Fruit fly (Drosophila melanogaster) whole organism, embryonic: ENCODE measurements around the gene RpS28a.

Experiments used
- B-H1 ChIP-seq: fragments of 200-800 bp; sonication (Bioruptor generic); IDR thresholded peaks from 3 replicates; pipeline ENCODE4 v1.3.6; 2022; ENCODE audit warnings: missing biosample characterization, missing genetic modification characterization
- CG10274 ChIP-seq: fragments of 200-800 bp; sonication (Bioruptor generic); optimal IDR thresholded peaks from 3 replicates; lab custom pipeline; 2017; ENCODE audit warnings: missing biosample characterization, mild to moderate bottlenecking, missing genetic modification characterization
- CG10321 ChIP-seq: fragments of 200-800 bp; sonication (Bioruptor generic); IDR thresholded peaks from 2 replicates; pipeline ENCODE4 v1.3.6; 2022; ENCODE audit warnings: missing biosample characterization, missing genetic modification characterization
- CG11093 ChIP-seq: fragments of 200-800 bp; sonication (Bioruptor generic); IDR thresholded peaks from 3 replicates; pipeline ENCODE4 v1.3.6; 2022; ENCODE audit warnings: missing biosample characterization, missing genetic modification characterization
- CG11695 ChIP-seq: fragments of 200-800 bp; sonication (Bioruptor generic); IDR thresholded peaks from 3 replicates; pipeline ENCODE4 v1.3.6; 2022; ENCODE audit warnings: missing biosample characterization, missing genetic modification characterization
- CG12155 ChIP-seq: fragments of 200-800 bp; sonication (Bioruptor generic); optimal IDR thresholded peaks from 3 replicates; lab custom pipeline; 2016; ENCODE audit warnings: missing biosample characterization, missing genetic modification characterization
- CG14014 ChIP-seq: fragments of 200-800 bp; sonication (Bioruptor generic); IDR thresholded peaks from 2 replicates; pipeline ENCODE4 v1.3.6; 2022; ENCODE audit warnings: missing biosample characterization, missing genetic modification characterization
- CG15269 ChIP-seq: fragments of 200-800 bp; sonication (Bioruptor generic); optimal IDR thresholded peaks from 2 replicates; lab custom pipeline; 2018; ENCODE audit warnings: missing biosample characterization, mild to moderate bottlenecking, missing genetic modification characterization, moderate library complexity
- CG16863 ChIP-seq: fragments of 200-800 bp; sonication (Bioruptor generic); optimal IDR thresholded peaks from 3 replicates; lab custom pipeline; 2016; ENCODE audit warnings: missing biosample characterization, missing genetic modification characterization
- CG1832 ChIP-seq: fragments of 200-800 bp; sonication (Bioruptor generic); optimal IDR thresholded peaks from 2 replicates; lab custom pipeline; 2017; ENCODE audit warnings: missing biosample characterization, mild to moderate bottlenecking, missing genetic modification characterization, inconsistent platforms
- CG18476 ChIP-seq: fragments of 200-800 bp; sonication (Bioruptor generic); optimal IDR thresholded peaks from 2 replicates; lab custom pipeline; 2016; ENCODE audit warnings: missing biosample characterization, mild to moderate bottlenecking, missing genetic modification characterization
- CG18764 ChIP-seq: fragments of 200-800 bp; sonication (Bioruptor generic); optimal IDR thresholded peaks from 3 replicates; lab custom pipeline; 2016; ENCODE audit warnings: missing biosample characterization, missing genetic modification characterization
- CG3065 ChIP-seq: fragments of 200-800 bp; sonication (Bioruptor generic); optimal IDR thresholded peaks from 2 replicates; lab custom pipeline; 2016; ENCODE audit warnings: missing biosample characterization, missing genetic modification characterization
- CG33557 ChIP-seq: fragments of 200-800 bp; sonication (Bioruptor generic); optimal IDR thresholded peaks from 2 replicates; lab custom pipeline; 2019; ENCODE audit warnings: missing biosample characterization, mild to moderate bottlenecking, missing genetic modification characterization, moderate library complexity
- CG4360 ChIP-seq: fragments of 200-800 bp; sonication (Bioruptor generic); IDR thresholded peaks from 2 replicates; pipeline ENCODE4 v1.3.6; 2022; ENCODE audit warnings: missing biosample characterization, missing genetic modification characterization
- CG9797 ChIP-seq: fragments of 200-800 bp; sonication (Bioruptor generic); optimal IDR thresholded peaks from 3 replicates; lab custom pipeline; 2018; ENCODE audit warnings: missing biosample characterization, mild to moderate bottlenecking, missing genetic modification characterization
- CG9876 ChIP-seq: fragments of 200-800 bp; sonication (Bioruptor generic); optimal IDR thresholded peaks from 2 replicates; lab custom pipeline; 2016; ENCODE audit warnings: missing biosample characterization, missing genetic modification characterization
- CHES-1-like ChIP-seq: fragments of 200-800 bp; sonication (Bioruptor generic); optimal IDR thresholded peaks from 2 replicates; lab custom pipeline; 2016; ENCODE audit warnings: missing biosample characterization, missing genetic modification characterization
- Dfd ChIP-seq, 2 experiments: fragments of >200 bp; optimal IDR thresholded peaks; 2 replicates each; lab custom pipeline; 2017; ENCODE audit warnings: missing biosample characterization in 2 of 2, missing genetic modification characterization in 2 of 2
- E2f2 ChIP-seq: fragments of 200-800 bp; sonication (Bioruptor generic); IDR thresholded peaks from 2 replicates; pipeline ENCODE4 v1.3.6; 2022; ENCODE audit warnings: missing biosample characterization, missing genetic modification characterization
- Ets65A ChIP-seq: fragments of 200-800 bp; sonication (Bioruptor generic); peaks from one replicate; lab custom pipeline; 2016; ENCODE audit warnings: missing biosample characterization, missing genetic modification characterization
- Gug ChIP-seq: fragments of 200-800 bp; sonication (Bioruptor generic); IDR thresholded peaks from 4 replicates; pipeline ENCODE4 v1.3.6; 2022; ENCODE audit warnings: missing biosample characterization, missing genetic modification characterization
- HmgZ ChIP-seq: fragments of 200-800 bp; sonication (Bioruptor generic); optimal IDR thresholded peaks from 2 replicates; lab custom pipeline; 2018; ENCODE audit warnings: missing biosample characterization, mild to moderate bottlenecking, missing genetic modification characterization
- Mad ChIP-seq: fragments of 200-800 bp; sonication (Bioruptor generic); optimal IDR thresholded peaks from 2 replicates; lab custom pipeline; 2016; ENCODE audit warnings: missing biosample characterization, missing genetic modification characterization
- Med ChIP-seq: fragments of 200-800 bp; sonication (Bioruptor generic); peaks from one replicate; lab custom pipeline; 2016; ENCODE audit warnings: missing biosample characterization, missing genetic modification characterization, mild to moderate bottlenecking, inconsistent platforms, moderate library complexity
- Neu2 ChIP-seq: fragments of 200-800 bp; sonication (Bioruptor generic); optimal IDR thresholded peaks from 3 replicates; lab custom pipeline; 2016; ENCODE audit warnings: missing biosample characterization, missing genetic modification characterization, borderline replicate concordance
- NfI ChIP-seq: fragments of 200-800 bp; sonication (Bioruptor generic); optimal IDR thresholded peaks from 3 replicates; lab custom pipeline; 2018; ENCODE audit warnings: missing biosample characterization, mild to moderate bottlenecking, missing genetic modification characterization, moderate library complexity
- Sin3A ChIP-seq: fragments of >200 bp; optimal IDR thresholded peaks from 2 replicates; lab custom pipeline; 2018
- Spps ChIP-seq: fragments of 200-800 bp; sonication (Bioruptor generic); optimal IDR thresholded peaks from 2 replicates; lab custom pipeline; 2018; ENCODE audit warnings: missing biosample characterization, mild to moderate bottlenecking, missing genetic modification characterization
- ap ChIP-seq: fragments of 200-800 bp; sonication (Bioruptor generic); IDR thresholded peaks from 2 replicates; pipeline ENCODE4 v1.3.6; 2022; ENCODE audit warnings: missing biosample characterization, missing genetic modification characterization
- ara ChIP-seq: fragments of 200-800 bp; sonication (Bioruptor generic); IDR thresholded peaks from 2 replicates; pipeline ENCODE4 v1.3.6; 2022; ENCODE audit warnings: missing biosample characterization, missing genetic modification characterization
- bcd ChIP-seq: fragments of 200-800 bp; sonication (Bioruptor generic); optimal IDR thresholded peaks from 2 replicates; lab custom pipeline; 2017; ENCODE audit warnings: missing biosample characterization, mild to moderate bottlenecking, missing genetic modification characterization
- br ChIP-seq: fragments of >200 bp; optimal IDR thresholded peaks from 2 replicates; lab custom pipeline; 2017
- caup ChIP-seq: fragments of 200-800 bp; sonication (Bioruptor generic); optimal IDR thresholded peaks from 3 replicates; lab custom pipeline; 2017; ENCODE audit warnings: missing biosample characterization, mild to moderate bottlenecking, missing genetic modification characterization, moderate library complexity; ENCODE audit not compliant: severe bottlenecking
- dan ChIP-seq: fragments of 200-800 bp; sonication (Bioruptor generic); IDR thresholded peaks from 2 replicates; pipeline ENCODE4 v1.3.6; 2022; ENCODE audit warnings: missing biosample characterization, missing genetic modification characterization
- disco-r ChIP-seq: fragments of 200-800 bp; sonication (Bioruptor generic); optimal IDR thresholded peaks from 2 replicates; lab custom pipeline; 2016; ENCODE audit warnings: missing biosample characterization, missing genetic modification characterization
- fu2 ChIP-seq: fragments of 200-800 bp; sonication (Bioruptor generic); optimal IDR thresholded peaks from 2 replicates; lab custom pipeline; 2016; ENCODE audit warnings: missing biosample characterization, missing genetic modification characterization
- lmd ChIP-seq: fragments of 200-800 bp; sonication (Bioruptor generic); IDR thresholded peaks from 2 replicates; pipeline ENCODE4 v1.3.6; 2022; ENCODE audit warnings: missing biosample characterization, missing genetic modification characterization
- lola ChIP-seq, 3 experiments: fragments of >200 bp in 2 of 3; fragments of 200-800 bp in 1 of 3; sonication (Bioruptor generic) in 1 of 3; optimal IDR thresholded peaks; 2 replicates each; lab custom pipeline; 2017 to 2019; ENCODE audit warnings: missing biosample characterization in 3 of 3, missing genetic modification characterization in 3 of 3, mild to moderate bottlenecking in 1 of 3, moderate library complexity in 1 of 3
- p53 ChIP-seq: fragments of 200-800 bp; sonication (Bioruptor generic); optimal IDR thresholded peaks from 2 replicates; lab custom pipeline; 2016; ENCODE audit warnings: missing biosample characterization, missing genetic modification characterization
- pan ChIP-seq, 4 experiments: fragments of >200 bp in 3 of 4; fragments of 200-800 bp in 1 of 4; sonication (Bioruptor generic) in 1 of 4; optimal IDR thresholded peaks in 3 of 4; IDR thresholded peaks in 1 of 4; 2 replicates each; pipeline versions ENCODE4 v1.3.6 to Lab custom; 2017 to 2022; ENCODE audit warnings: missing biosample characterization in 2 of 4, missing genetic modification characterization in 2 of 4, mixed read lengths in 1 of 4
- peb ChIP-seq: fragments of 200-800 bp; sonication (Bioruptor generic); IDR thresholded peaks from 2 replicates; pipeline ENCODE4 v1.3.6; 2022; ENCODE audit warnings: missing biosample characterization, missing genetic modification characterization
- pho ChIP-seq: fragments of 200-800 bp; sonication (Bioruptor generic); optimal IDR thresholded peaks from 2 replicates; lab custom pipeline; 2016; ENCODE audit warnings: missing biosample characterization, missing genetic modification characterization
- phol ChIP-seq: fragments of 200-800 bp; sonication (Bioruptor generic); optimal IDR thresholded peaks from 3 replicates; lab custom pipeline; 2018; ENCODE audit warnings: missing biosample characterization, mild to moderate bottlenecking, missing genetic modification characterization, moderate library complexity
- prd ChIP-seq, 3 experiments: fragments of >200 bp in 2 of 3; fragments of 200-800 bp in 1 of 3; sonication (Bioruptor generic) in 1 of 3; optimal IDR thresholded peaks in 2 of 3; IDR thresholded peaks in 1 of 3; 2 replicates in 2 of 3; 3 replicates in 1 of 3; pipeline versions ENCODE4 v1.3.6 to Lab custom; 2017 to 2022; ENCODE audit warnings: missing biosample characterization in 1 of 3, missing genetic modification characterization in 1 of 3
- row ChIP-seq: fragments of 200-800 bp; sonication (Bioruptor generic); IDR thresholded peaks from 3 replicates; pipeline ENCODE4 v1.3.6; 2022; ENCODE audit warnings: missing biosample characterization, missing genetic modification characterization
- sisA ChIP-seq: fragments of 200-800 bp; sonication (Bioruptor generic); IDR thresholded peaks from 2 replicates; pipeline ENCODE4 v1.3.6; 2022; ENCODE audit warnings: missing biosample characterization, missing genetic modification characterization
- slbo ChIP-seq: fragments of 200-800 bp; sonication (Bioruptor generic); IDR thresholded peaks from 2 replicates; pipeline ENCODE4 v1.3.6; 2022; ENCODE audit warnings: missing biosample characterization, missing genetic modification characterization
- twi ChIP-seq: fragments of 200-800 bp; optimal IDR thresholded peaks from 2 replicates; lab custom pipeline; 2019; ENCODE audit warnings: missing biosample characterization, mild to moderate bottlenecking, missing genetic modification characterization, moderate library complexity
- vfl ChIP-seq: fragments of 200-800 bp; sonication (Bioruptor generic); optimal IDR thresholded peaks from 2 replicates; lab custom pipeline; 2016; ENCODE audit warnings: missing biosample characterization, missing genetic modification characterization
- wek ChIP-seq: fragments of 200-800 bp; sonication (Bioruptor generic); optimal IDR thresholded peaks from 3 replicates; lab custom pipeline; 2018; ENCODE audit warnings: missing biosample characterization, mild to moderate bottlenecking, missing genetic modification characterization, moderate library complexity

The RpS28a gene

DNA sequence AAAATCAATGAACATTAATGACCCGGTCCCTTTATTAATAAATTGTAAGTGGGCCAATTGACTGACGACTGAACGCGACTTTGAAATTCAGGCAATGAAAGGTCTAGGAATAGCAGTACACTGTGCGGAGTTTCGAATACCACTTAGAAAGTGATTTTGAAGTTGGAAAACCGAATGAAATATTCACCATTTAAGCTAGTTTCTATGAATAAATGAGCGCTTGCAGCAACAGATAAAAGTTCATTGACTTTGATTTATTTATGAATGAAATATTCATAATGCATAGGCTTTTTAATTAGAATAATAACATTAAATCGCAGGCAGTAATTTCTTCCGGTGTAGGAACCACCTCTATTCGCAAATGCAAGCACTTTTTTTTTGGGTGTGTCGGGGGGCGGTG is 1.4 kb downstream of the RpS28a start (continued):
- TF ChIP-seq Mad (GFP tag; lab: Kevin White, UChicago) (no peak), CG1832 (no peak), Ets65A (GFP tag; lab: Kevin White, UChicago) (no peak), CG14014 (GFP tag; lab: Robert Waterston, UW) (0 out of 2 replicates have a peak, but pooled peaks have one; percentile 27), lmd (peak; percentile 30; the same call in 1 of the 2 replicates), E2f2 (GFP tag; lab: Robert Waterston, UW) (no peak; the same call in 1 of the 2 replicates), dan (GFP tag; lab: Robert Waterston, UW) (no peak), slbo (peak; percentile 34; the same call in 1 of the 2 replicates), phol (peak; percentile 30), pho (GFP tag; lab: Kevin White, UChicago) (no peak), peb (GFP tag; lab: Robert Waterston, UW) (no peak), disco-r (GFP tag; lab: Kevin White, UChicago) (no peak), CG12155 (peak; percentile 10), CG18476 (GFP tag; lab: Kevin White, UChicago) (no peak), CG3065 (GFP tag; lab: Kevin White, UChicago) (no peak), p53 (GFP tag; lab: Kevin White, UChicago) (no peak), ara (GFP tag; lab: Robert Waterston, UW) (peak; percentile 39; the same call in 1 of the 2 replicates), Med (peak; percentile 22), CG11695 (GFP tag; lab: Robert Waterston, UW) (no peak), br (lab: Kevin White, UChicago) (no peak), row (GFP tag; lab: Robert Waterston, UW) (peak; percentile 58), B-H1 (GFP tag; lab: Robert Waterston, UW) (no peak), prd (optimal IDR thresholded peaks at IDR 0.05; lab: Kevin White, UChicago) (no peak), prd (GFP tag; IDR thresholded peaks at IDR 0.05; lab: Robert Waterston, UW) (peak; percentile 47; the same call in 1 of the 3 replicates), Dfd (GFP tag; optimal IDR thresholded peaks at IDR 0.05; lab: Kevin White, UChicago) (no peak), Neu2 (GFP tag; lab: Kevin White, UChicago) (no peak), CG9876 (GFP tag; lab: Kevin White, UChicago) (no peak), sisA (GFP tag; lab: Robert Waterston, UW) (peak; percentile 29; the same call in 1 of the 2 replicates), CG11093 (no peak), CG9797 (no peak), CG4360 (no peak), CG16863 (no peak), CG18764 (GFP tag; lab: Kevin White, UChicago) (no peak), bcd (peak; percentile 21), HmgZ (tag; lab: Kevin White, UChicago) (no peak), CG10274 (no peak), pan (optimal IDR thresholded peaks at IDR 0.05; lab: Kevin White, UChicago) (no peak), pan (GFP tag; optimal IDR thresholded peaks at IDR 0.05 in 1 of 2, IDR thresholded peaks at IDR 0.05 in 1 of 2) (peak in 1 of 2 experiments; percentile 29), Sin3A (no peak), CG33557 (GFP tag; lab: Kevin White, UChicago) (no peak), Spps (tag; lab: Kevin White, UChicago) (no peak), twi (tag; lab: Kevin White, UChicago) (no peak), vfl (GFP tag; lab: Kevin White, UChicago) (no peak), CG10321 (GFP tag; lab: Robert Waterston, UW) (no peak), CG15269 (tag; lab: Kevin White, UChicago) (peak; percentile 32), NfI (no peak), ap (GFP tag; lab: Robert Waterston, UW) (0 out of 2 replicates have a peak, but pooled peaks have one; percentile 8), caup (GFP tag; lab: Kevin White, UChicago) (no peak), lola (GFP tag; optimal IDR thresholded peaks at IDR 0.05; lab: Kevin White, UChicago) (no peak), wek (GFP tag; lab: Kevin White, UChicago) (no peak), fu2 (no peak), Gug (GFP tag; lab: Robert Waterston, UW) (no peak), CHES-1-like (GFP tag; lab: Kevin White, UChicago) (no peak)
